Fruit fly (Drosophila melanogaster): ENCODE measurements around the gene Mpp6.

The Mpp6 gene

DNA sequence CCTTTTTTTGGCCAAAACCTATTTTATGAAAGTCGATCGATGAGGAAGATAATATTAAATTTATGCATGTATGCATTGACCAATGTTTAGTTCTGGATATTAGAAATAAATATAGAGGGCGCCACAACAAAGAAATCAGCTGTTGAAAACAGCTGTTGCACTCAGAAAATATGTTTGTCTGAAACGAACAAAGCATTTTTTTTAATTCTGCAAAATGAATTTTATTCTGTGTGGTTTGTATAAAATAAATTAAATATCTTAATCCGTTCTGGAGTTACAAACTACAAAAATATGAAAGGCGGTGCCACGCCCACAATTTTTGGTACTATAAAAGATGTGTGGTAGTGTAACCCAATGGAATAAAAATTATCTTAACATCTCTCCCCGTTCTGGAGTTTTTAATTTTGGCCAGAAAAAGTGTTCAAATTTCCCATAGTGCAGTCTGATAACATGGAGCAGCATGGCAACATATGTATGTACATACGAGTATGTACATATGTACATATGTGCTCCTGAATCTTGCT lies 47.3 kb upstream of the Mpp6 start (continued):
- peak; percentile 72 for TF ChIP-seq CG7839 (tag; optimal IDR thresholded peaks at IDR 0.05)
- TF ChIP-seq lilli (GFP tag; optimal IDR thresholded peaks at IDR 0.05) = peak; percentile 68
- TF ChIP-seq Hr3 (GFP tag; optimal IDR thresholded peaks at IDR 0.05) = peak; percentile 56
- TF ChIP-seq NK7.1 (GFP tag; optimal IDR thresholded peaks at IDR 0.05) = no peak
- peak; percentile 48; the same call in 1 of the 2 replicates for TF ChIP-seq seq (GFP tag; IDR thresholded peaks at IDR 0.05)
- no peak for TF ChIP-seq emc (GFP tag; optimal IDR thresholded peaks at IDR 0.05)
- peak; percentile 62; the same call in 2 of the 3 replicates for TF ChIP-seq tgo (GFP tag; IDR thresholded peaks at IDR 0.05)
- no peak for TF ChIP-seq HmgZ (tag; optimal IDR thresholded peaks at IDR 0.05)
- peak; percentile 64; the same call in 1 of the 2 replicates for TF ChIP-seq ara (GFP tag; IDR thresholded peaks at IDR 0.05)
- TF ChIP-seq Lpt (GFP tag; optimal IDR thresholded peaks at IDR 0.05) = no peak
- TF ChIP-seq Spps (tag; optimal IDR thresholded peaks at IDR 0.05) = peak; percentile 37
- TF ChIP-seq CG7745 (tag; optimal IDR thresholded peaks at IDR 0.05) = no peak
- TF ChIP-seq CG34224 (GFP tag; IDR thresholded peaks at IDR 0.05; ENCODE audit: partially characterized antibody) = no peak
- peak; percentile 4 to 29 for TF ChIP-seq dpn (GFP tag; optimal IDR thresholded peaks at IDR 0.05)
- no peak for TF ChIP-seq Doc3 (GFP tag; IDR thresholded peaks at IDR 0.05; ENCODE audit: partially characterized antibody)
- no peak for TF ChIP-seq CG11247 (GFP tag; IDR thresholded peaks at IDR 0.05)
- no peak for TF ChIP-seq CG8765 (GFP tag; IDR thresholded peaks at IDR 0.05)
- peak; percentile 36 for TF ChIP-seq Lhr (GFP tag; optimal IDR thresholded peaks at IDR 0.05)
- no peak for TF ChIP-seq Oaz (GFP tag; IDR thresholded peaks at IDR 0.05)
- no peak for TF ChIP-seq fd102C (GFP tag; optimal IDR thresholded peaks at IDR 0.05)
- TF ChIP-seq CG18011 (GFP tag; optimal IDR thresholded peaks at IDR 0.05) = no peak
- peak; percentile 66 for TF ChIP-seq CG12104 (GFP tag; optimal IDR thresholded peaks at IDR 0.05)
- TF ChIP-seq amos (GFP tag; IDR thresholded peaks at IDR 0.05; ENCODE audit: partially characterized antibody) = no peak
- TF ChIP-seq Atf3 (GFP tag; optimal IDR thresholded peaks at IDR 0.05) = peak; percentile 33
- TF ChIP-seq fd3F (GFP tag; optimal IDR thresholded peaks at IDR 0.05) = peak; percentile 36
- no peak for TF ChIP-seq dan (GFP tag; IDR thresholded peaks at IDR 0.05)
- no peak for TF ChIP-seq mld (GFP tag; IDR thresholded peaks at IDR 0.05; ENCODE audit: partially characterized antibody)
- no peak for TF ChIP-seq CG7786 (GFP tag; optimal IDR thresholded peaks at IDR 0.05)
- no peak for TF ChIP-seq CG12942 (GFP tag; optimal IDR thresholded peaks at IDR 0.05)
- TF ChIP-seq Fer1 (GFP tag; optimal IDR thresholded peaks at IDR 0.05) = no peak
- peak; percentile 85 for TF ChIP-seq tio (GFP tag; optimal IDR thresholded peaks at IDR 0.05)
- no peak for TF ChIP-seq Dip3 (GFP tag; optimal IDR thresholded peaks at IDR 0.05)
- peak; percentile 30 for TF ChIP-seq en (GFP tag; optimal IDR thresholded peaks at IDR 0.05)
- TF ChIP-seq Doc2 (GFP tag; IDR thresholded peaks at IDR 0.05) = no peak
- TF ChIP-seq Atf6 (GFP tag; IDR thresholded peaks at IDR 0.05) = 0 out of 2 replicates have a peak, but pooled peaks have one; percentile 30
- TF ChIP-seq crc (GFP tag; optimal IDR thresholded peaks at IDR 0.05) = no peak
- peak; percentile 59 for TF ChIP-seq H2.0 (GFP tag; IDR thresholded peaks at IDR 0.05)
- no peak for TF ChIP-seq Bgb (GFP tag; IDR thresholded peaks at IDR 0.05; ENCODE audit: partially characterized antibody)
- TF ChIP-seq CG9437 (GFP tag; optimal IDR thresholded peaks at IDR 0.05) = no peak
- peak; percentile 29 for TF ChIP-seq CG3065 (GFP tag; optimal IDR thresholded peaks at IDR 0.05)
- TF ChIP-seq shn (GFP tag; optimal IDR thresholded peaks at IDR 0.05) = peak; percentile 65
- no peak for TF ChIP-seq fu2 (GFP tag; optimal IDR thresholded peaks at IDR 0.05)
- TF ChIP-seq CG1529 (GFP tag; optimal IDR thresholded peaks at IDR 0.05) = peak; percentile 50
- TF ChIP-seq chinmo (GFP tag; IDR thresholded peaks at IDR 0.05; ENCODE audit: partially characterized antibody) = no peak
- TF ChIP-seq CG13296 (GFP tag; optimal IDR thresholded peaks at IDR 0.05) = peak; percentile 6
- TF ChIP-seq Mes4 (GFP tag; optimal IDR thresholded peaks at IDR 0.05) = peak; percentile 31
- no peak; the same call in 1 of the 2 replicates for TF ChIP-seq chm (GFP tag; IDR thresholded peaks at IDR 0.05)
- TF ChIP-seq ATbp (GFP tag; optimal IDR thresholded peaks at IDR 0.05) = peak; percentile 34
- no peak for TF ChIP-seq Fer2 (tag; optimal IDR thresholded peaks at IDR 0.05)
- TF ChIP-seq CG6854 (GFP tag; optimal IDR thresholded peaks at IDR 0.05) = no peak
- no peak for TF ChIP-seq unc-4 (GFP tag; IDR thresholded peaks at IDR 0.05; ENCODE audit: partially characterized antibody)
